Worm (Caenorhabditis elegans) whole organism, midembryonic: Measurements from ENCODE around the gene F46F5.15.

Experiments used
- T22C8.4 ChIP-seq: fragments of 200-800 bp; sonication (Bioruptor generic); IDR thresholded peaks from 2 replicates; pipeline ENCODE4 v1.3.6; 2022; ENCODE audit warnings: missing genetic modification characterization, missing compliant biosample characterization
- flt-1 ChIP-seq: fragments of 200-800 bp; sonication (Bioruptor generic); IDR thresholded peaks from 2 replicates; pipeline ENCODE4 v1.3.6; 2022; ENCODE audit warnings: missing genetic modification characterization, missing compliant biosample characterization
- tab-1 ChIP-seq: fragments of 200-800 bp; sonication (Bioruptor generic); IDR thresholded peaks from 2 replicates; pipeline ENCODE4 v1.3.6; 2022; ENCODE audit warnings: missing genetic modification characterization, missing compliant biosample characterization
- ztf-23 ChIP-seq: fragments of 200-800 bp; sonication (Bioruptor generic); IDR thresholded peaks from 2 replicates; pipeline ENCODE4 v1.3.6; 2022; ENCODE audit warnings: missing genetic modification reagents, missing genetic modification characterization, missing compliant biosample characterization

- TF ChIP-seq ztf-23 (GFP tag; lab: Robert Waterston, UW): no peak
- no peak for TF ChIP-seq T22C8.4 (GFP tag; lab: Robert Waterston, UW)
- no peak for TF ChIP-seq tab-1 (GFP tag; lab: Robert Waterston, UW)
- no peak for TF ChIP-seq flt-1
Measured at ce11 chrII:788139-788538, at the start of gene F46F5.15.
